Fruit fly (Drosophila melanogaster) whole organism, embryonic: ENCODE data around the gene intr.

Source experiments
- Bdp1 ChIP-seq: fragments of 200-800 bp; sonication (Bioruptor generic); optimal IDR thresholded peaks from 3 replicates; lab custom pipeline; 2016; ENCODE audit warnings: missing biosample characterization, missing genetic modification characterization
- Blimp-1 ChIP-seq: fragments of 200-800 bp; sonication (Bioruptor generic); optimal IDR thresholded peaks from 3 replicates; lab custom pipeline; 2018; ENCODE audit warnings: missing biosample characterization, missing genetic modification characterization, mild to moderate bottlenecking, moderate library complexity, missing genetic modification reagents
- CG10366 ChIP-seq: fragments of 200-800 bp; sonication (Bioruptor generic); IDR thresholded peaks from 2 replicates; pipeline ENCODE4 v1.3.6; 2022; ENCODE audit warnings: missing biosample characterization, missing genetic modification characterization
- CG11695 ChIP-seq: fragments of 200-800 bp; sonication (Bioruptor generic); IDR thresholded peaks from 3 replicates; pipeline ENCODE4 v1.3.6; 2022; ENCODE audit warnings: missing biosample characterization, missing genetic modification characterization
- CG12769 ChIP-seq: fragments of 200-800 bp; sonication (Bioruptor generic); optimal IDR thresholded peaks from 2 replicates; lab custom pipeline; 2019; ENCODE audit warnings: missing biosample characterization, mild to moderate bottlenecking, missing genetic modification characterization, moderate library complexity
- CG14014 ChIP-seq: fragments of 200-800 bp; sonication (Bioruptor generic); IDR thresholded peaks from 2 replicates; pipeline ENCODE4 v1.3.6; 2022; ENCODE audit warnings: missing biosample characterization, missing genetic modification characterization
- CG17829 ChIP-seq: fragments of 200-800 bp; optimal IDR thresholded peaks from 2 replicates; lab custom pipeline; 2019; ENCODE audit warnings: missing biosample characterization, mild to moderate bottlenecking, missing genetic modification characterization, moderate library complexity
- CG18599 ChIP-seq: fragments of 200-800 bp; sonication (Bioruptor generic); optimal IDR thresholded peaks from 3 replicates; lab custom pipeline; 2017; ENCODE audit warnings: missing biosample characterization, missing genetic modification characterization, mild to moderate bottlenecking, moderate library complexity, missing genetic modification reagents
- CG31365 ChIP-seq: fragments of 200-800 bp; sonication (Bioruptor generic); optimal IDR thresholded peaks from 2 replicates; lab custom pipeline; 2018; ENCODE audit warnings: missing biosample characterization, mild to moderate bottlenecking, missing genetic modification characterization
- CG31441 ChIP-seq: fragments of 200-800 bp; sonication (Bioruptor generic); IDR thresholded peaks from 2 replicates; pipeline ENCODE4 v1.3.6; 2022; ENCODE audit warnings: missing biosample characterization, missing genetic modification characterization
- CG3995 ChIP-seq: fragments of 200-800 bp; sonication (Bioruptor generic); optimal IDR thresholded peaks from 3 replicates; lab custom pipeline; 2016; ENCODE audit warnings: missing biosample characterization, missing genetic modification characterization
- CG4328 ChIP-seq: fragments of 200-800 bp; sonication (Bioruptor generic); optimal IDR thresholded peaks from 3 replicates; lab custom pipeline; 2017; ENCODE audit warnings: missing biosample characterization, missing genetic modification reagents, missing genetic modification characterization
- CG4360 ChIP-seq: fragments of 200-800 bp; sonication (Bioruptor generic); IDR thresholded peaks from 2 replicates; pipeline ENCODE4 v1.3.6; 2022; ENCODE audit warnings: missing biosample characterization, missing genetic modification characterization
- CG5953 ChIP-seq: fragments of 200-800 bp; sonication (Bioruptor generic); IDR thresholded peaks from 2 replicates; pipeline ENCODE4 v1.3.6; 2022; ENCODE audit warnings: missing biosample characterization, missing genetic modification characterization
- CG7357 ChIP-seq: fragments of 200-800 bp; sonication (Bioruptor generic); IDR thresholded peaks from 3 replicates; pipeline ENCODE4 v1.3.6; 2022; ENCODE audit warnings: missing biosample characterization, missing genetic modification characterization
- CG7987 ChIP-seq: fragments of 200-800 bp; sonication (Bioruptor generic); optimal IDR thresholded peaks from 2 replicates; lab custom pipeline; 2018; ENCODE audit warnings: missing biosample characterization, mild to moderate bottlenecking, missing genetic modification characterization, moderate library complexity
- CG8089 ChIP-seq: fragments of 200-800 bp; sonication (Bioruptor generic); optimal IDR thresholded peaks from 3 replicates; lab custom pipeline; 2016; ENCODE audit warnings: missing biosample characterization, missing genetic modification characterization
- CG9215 ChIP-seq: fragments of 200-800 bp; sonication (Bioruptor generic); IDR thresholded peaks from 2 replicates; pipeline ENCODE4 v1.3.6; 2022; ENCODE audit warnings: missing biosample characterization, missing genetic modification characterization
- CG9932 ChIP-seq: fragments of 200-800 bp; sonication (Bioruptor generic); IDR thresholded peaks from 2 replicates; pipeline ENCODE4 v1.3.6; 2022; ENCODE audit warnings: missing biosample characterization, missing genetic modification characterization
- CoRest ChIP-seq: fragments of 200-800 bp; sonication (Bioruptor generic); optimal IDR thresholded peaks from 3 replicates; lab custom pipeline; 2018; ENCODE audit warnings: missing biosample characterization, mild to moderate bottlenecking, missing genetic modification characterization, moderate library complexity
- Drgx ChIP-seq: fragments of 200-800 bp; sonication (Bioruptor generic); IDR thresholded peaks from 2 replicates; pipeline ENCODE4 v1.3.6; 2022; ENCODE audit warnings: missing biosample characterization, missing genetic modification characterization
- HLH3B ChIP-seq: fragments of 200-800 bp; sonication (Bioruptor generic); IDR thresholded peaks from 2 replicates; pipeline ENCODE4 v1.3.6; 2022; ENCODE audit warnings: missing biosample characterization, missing genetic modification characterization
- Hr39 ChIP-seq: fragments of >200 bp; optimal IDR thresholded peaks from 2 replicates; lab custom pipeline; 2017
- Lhr ChIP-seq: fragments of 200-800 bp; sonication (Bioruptor generic); optimal IDR thresholded peaks from 3 replicates; lab custom pipeline; 2017; ENCODE audit warnings: mild to moderate bottlenecking, missing biosample characterization, missing genetic modification reagents, missing genetic modification characterization
- Max ChIP-seq: fragments of 200-800 bp; sonication (Bioruptor generic); optimal IDR thresholded peaks from 2 replicates; lab custom pipeline; 2016; ENCODE audit warnings: missing biosample characterization, mild to moderate bottlenecking, missing genetic modification characterization
- Mrtf ChIP-seq: fragments of 200-800 bp; sonication (Bioruptor generic); IDR thresholded peaks from 3 replicates; pipeline ENCODE4 v1.3.6; 2022; ENCODE audit warnings: missing biosample characterization, missing genetic modification characterization
- NK7.1 ChIP-seq: fragments of 200-800 bp; sonication (Bioruptor generic); optimal IDR thresholded peaks from 3 replicates; lab custom pipeline; 2016; ENCODE audit warnings: missing biosample characterization, missing genetic modification characterization
- Oli ChIP-seq: fragments of 200-800 bp; sonication (Bioruptor generic); optimal IDR thresholded peaks from 2 replicates; lab custom pipeline; 2018; ENCODE audit warnings: missing biosample characterization, mild to moderate bottlenecking, missing genetic modification characterization, moderate library complexity
- Opbp ChIP-seq: fragments of 200-800 bp; sonication (Bioruptor generic); IDR thresholded peaks from 3 replicates; pipeline ENCODE4 v1.3.6; 2022; ENCODE audit warnings: missing biosample characterization, missing genetic modification characterization; ENCODE audit not compliant: partially characterized antibody
- Optix ChIP-seq: fragments of 200-800 bp; sonication (Bioruptor generic); IDR thresholded peaks from 3 replicates; pipeline ENCODE4 v1.3.6; 2022; ENCODE audit warnings: missing biosample characterization, missing genetic modification characterization
- PHDP ChIP-seq: fragments of 200-800 bp; sonication (Bioruptor generic); optimal IDR thresholded peaks from 3 replicates; lab custom pipeline; 2018; ENCODE audit warnings: missing biosample characterization, mild to moderate bottlenecking, missing genetic modification characterization, moderate library complexity
- Poxn ChIP-seq: fragments of 200-800 bp; sonication (Bioruptor generic); IDR thresholded peaks from 2 replicates; pipeline ENCODE4 v1.3.6; 2022; ENCODE audit warnings: missing biosample characterization, missing genetic modification characterization
- Scr ChIP-seq: fragments of 200-800 bp; sonication (Bioruptor generic); IDR thresholded peaks from 2 replicates; pipeline ENCODE4 v1.3.6; 2022; ENCODE audit warnings: missing biosample characterization, missing genetic modification characterization; ENCODE audit not compliant: partially characterized antibody
- bcd ChIP-seq: fragments of 200-800 bp; sonication (Bioruptor generic); optimal IDR thresholded peaks from 2 replicates; lab custom pipeline; 2017; ENCODE audit warnings: missing biosample characterization, mild to moderate bottlenecking, missing genetic modification characterization
- btn ChIP-seq: fragments of 200-800 bp; sonication (Bioruptor generic); optimal IDR thresholded peaks from 2 replicates; lab custom pipeline; 2016; ENCODE audit warnings: missing biosample characterization, missing genetic modification characterization
- cg ChIP-seq: fragments of 200-800 bp; sonication (Bioruptor generic); optimal IDR thresholded peaks from 3 replicates; lab custom pipeline; 2019; ENCODE audit warnings: missing biosample characterization, mild to moderate bottlenecking, missing genetic modification characterization, moderate library complexity
- fru ChIP-seq: fragments of >200 bp; optimal IDR thresholded peaks from 2 replicates; lab custom pipeline; 2017
- gsb ChIP-seq: fragments of 200-800 bp; sonication (Bioruptor generic); IDR thresholded peaks from 2 replicates; pipeline ENCODE4 v1.3.6; 2022; ENCODE audit warnings: missing biosample characterization, missing genetic modification characterization
- hb ChIP-seq: fragments of 200-800 bp; sonication (Bioruptor generic); IDR thresholded peaks from 3 replicates; pipeline ENCODE4 v1.3.6; 2022; ENCODE audit warnings: missing biosample characterization, missing genetic modification characterization; ENCODE audit not compliant: partially characterized antibody
- lilli ChIP-seq: fragments of 200-800 bp; sonication (Bioruptor generic); optimal IDR thresholded peaks from 3 replicates; lab custom pipeline; 2016; ENCODE audit warnings: missing biosample characterization, missing genetic modification characterization
- mam ChIP-seq: fragments of 200-800 bp; sonication (Bioruptor generic); optimal IDR thresholded peaks from 3 replicates; lab custom pipeline; 2016; ENCODE audit warnings: missing biosample characterization, missing genetic modification characterization
- mld ChIP-seq: fragments of 200-800 bp; sonication (Bioruptor generic); IDR thresholded peaks from 3 replicates; pipeline ENCODE4 v1.3.6; 2022; ENCODE audit warnings: missing biosample characterization, missing genetic modification characterization; ENCODE audit not compliant: partially characterized antibody
- otp ChIP-seq: fragments of 200-800 bp; sonication (Bioruptor generic); IDR thresholded peaks from 3 replicates; pipeline ENCODE4, ENCODE4 v1.3.6; 2022; ENCODE audit warnings: missing biosample characterization, missing genetic modification characterization
- pan ChIP-seq, 4 experiments: fragments of >200 bp in 3 of 4; fragments of 200-800 bp in 1 of 4; sonication (Bioruptor generic) in 1 of 4; optimal IDR thresholded peaks in 3 of 4; IDR thresholded peaks in 1 of 4; 2 replicates each; pipeline versions ENCODE4 v1.3.6 to Lab custom; 2017 to 2022; ENCODE audit warnings: missing biosample characterization in 2 of 4, missing genetic modification characterization in 2 of 4, mixed read lengths in 1 of 4
- so ChIP-seq: fragments of 200-800 bp; sonication (Bioruptor generic); IDR thresholded peaks from 3 replicates; pipeline ENCODE4 v1.3.6; 2022; ENCODE audit warnings: missing biosample characterization, missing genetic modification characterization
- tgo ChIP-seq: fragments of 200-800 bp; sonication (Bioruptor generic); IDR thresholded peaks from 3 replicates; pipeline ENCODE4 v1.3.6; 2022; ENCODE audit warnings: missing biosample characterization, missing genetic modification characterization
- trem ChIP-seq: fragments of 200-800 bp; optimal IDR thresholded peaks from 3 replicates; lab custom pipeline; 2019; ENCODE audit warnings: missing biosample characterization, mild to moderate bottlenecking, missing genetic modification characterization, moderate library complexity
- tx ChIP-seq: fragments of 200-800 bp; sonication (Bioruptor generic); optimal IDR thresholded peaks from 2 replicates; lab custom pipeline; 2016; ENCODE audit warnings: missing biosample characterization, missing genetic modification characterization
- vvl ChIP-seq: fragments of 200-800 bp; sonication (Bioruptor generic); IDR thresholded peaks from 2 replicates; pipeline ENCODE4 v1.3.6; 2022; ENCODE audit warnings: missing biosample characterization, missing genetic modification characterization
- zf30C ChIP-seq: fragments of 200-800 bp; sonication (Bioruptor generic); optimal IDR thresholded peaks from 3 replicates; lab custom pipeline; 2018; ENCODE audit warnings: missing biosample characterization, mild to moderate bottlenecking, missing genetic modification characterization

intr gene

dm6 chr3R:28811677-28812465 lies 21.5 kb downstream of the intr start, which contains the start of gene Prp39 (continued):
- no peak for TF ChIP-seq gsb
- TF ChIP-seq fru (lab: Kevin White, UChicago) = no peak
- TF ChIP-seq CG31365 (tag; lab: Kevin White, UChicago) = no peak
- no peak for TF ChIP-seq CG5953 (GFP tag; lab: Robert Waterston, UW)
- TF ChIP-seq CG7357 (GFP tag; lab: Robert Waterston, UW) = no peak
- TF ChIP-seq Hr39 (lab: Kevin White, UChicago) = no peak
- no peak for TF ChIP-seq Optix
- TF ChIP-seq Scr (GFP tag; lab: Robert Waterston, UW) = peak; percentile 80
- TF ChIP-seq CG11695 (GFP tag; lab: Robert Waterston, UW) = no peak
- TF ChIP-seq tx (GFP tag; lab: Kevin White, UChicago) = no peak
- no peak for TF ChIP-seq CG3995
- TF ChIP-seq mld (GFP tag; lab: Robert Waterston, UW) = peak; percentile 63; the same call in 2 of the 3 replicates
- no peak for TF ChIP-seq CG8089 (GFP tag; lab: Kevin White, UChicago)
- no peak for TF ChIP-seq Blimp-1 (GFP tag; lab: Kevin White, UChicago)
- TF ChIP-seq tgo = peak; percentile 42; the same call in 2 of the 3 replicates
- TF ChIP-seq Mrtf (GFP tag; lab: Robert Waterston, UW) = no peak
- peak; percentile 46; the same call in 1 of the 2 replicates for TF ChIP-seq CG14014 (GFP tag; lab: Robert Waterston, UW)
- no peak for TF ChIP-seq Poxn (GFP tag; lab: Robert Waterston, UW)
- TF ChIP-seq NK7.1 (GFP tag; lab: Kevin White, UChicago) = no peak
- TF ChIP-seq CG4360 (GFP tag; lab: Robert Waterston, UW) = no peak
- no peak for TF ChIP-seq hb (GFP tag; lab: Robert Waterston, UW)
- no peak for TF ChIP-seq cg (GFP tag; lab: Kevin White, UChicago)
- peak; percentile 22 for TF ChIP-seq Max (GFP tag; lab: Kevin White, UChicago)
- no peak for TF ChIP-seq otp (GFP tag; lab: Robert Waterston, UW)
- no peak for TF ChIP-seq CG18599 (GFP tag; lab: Kevin White, UChicago)
- no peak for TF ChIP-seq CG7987 (GFP tag; lab: Kevin White, UChicago)
- no peak for TF ChIP-seq mam
- peak; percentile 77 for TF ChIP-seq vvl (GFP tag; lab: Robert Waterston, UW)
- no peak for TF ChIP-seq HLH3B (GFP tag; lab: Robert Waterston, UW)
- no peak for TF ChIP-seq bcd (GFP tag; lab: Kevin White, UChicago)
- TF ChIP-seq CG31441 = no peak
- TF ChIP-seq CoRest = peak; percentile 32
- no peak for TF ChIP-seq zf30C (GFP tag; lab: Kevin White, UChicago)
- no peak for TF ChIP-seq Oli
- TF ChIP-seq lilli (GFP tag; lab: Kevin White, UChicago) = peak; percentile 51
- TF ChIP-seq Bdp1 (GFP tag; lab: Kevin White, UChicago) = no peak
- TF ChIP-seq Drgx (GFP tag; lab: Robert Waterston, UW) = no peak
- TF ChIP-seq Opbp (GFP tag; lab: Robert Waterston, UW) = peak; percentile 65; the same call in 2 of the 3 replicates
- TF ChIP-seq PHDP (tag; lab: Kevin White, UChicago) = peak; percentile 31
- 0 out of 2 replicates have a peak, but pooled peaks have one; percentile 8 for TF ChIP-seq CG9215
- TF ChIP-seq CG4328 (GFP tag; lab: Kevin White, UChicago) = no peak
- no peak for TF ChIP-seq Lhr (GFP tag; lab: Kevin White, UChicago)
- TF ChIP-seq pan (optimal IDR thresholded peaks at IDR 0.05; lab: Kevin White, UChicago) = no peak
- peak in 1 of 2 experiments; percentile 55 for TF ChIP-seq pan (GFP tag; optimal IDR thresholded peaks at IDR 0.05 in 1 of 2, IDR thresholded peaks at IDR 0.05 in 1 of 2)
- no peak for TF ChIP-seq CG12769
- peak; percentile 64 for TF ChIP-seq CG9932 (GFP tag; lab: Robert Waterston, UW)
- no peak for TF ChIP-seq btn (GFP tag; lab: Kevin White, UChicago)
- peak; percentile 11 for TF ChIP-seq CG17829
- peak; percentile 49 for TF ChIP-seq trem (tag; lab: Kevin White, UChicago)
- no peak for TF ChIP-seq so
- peak; percentile 31 for TF ChIP-seq CG10366 (GFP tag; lab: Robert Waterston, UW)
